Worm (Caenorhabditis elegans): ENCODE data around the gene bed-1.

The bed-1 gene

ce11 chrV:19153244-19153643 is 28.5 kb upstream of the bed-1 start:
- TF ChIP-seq aha-1 (tag), result peak; percentile 15
- no peak for TF ChIP-seq T26A8.4 (GFP tag; IDR thresholded peaks at IDR 0.05)
- peak; percentile 27 for TF ChIP-seq hlh-11 (tag; optimal IDR thresholded peaks at IDR 0.05)
- TF ChIP-seq pha-4 (GFP tag; IDR thresholded peaks at IDR 0.05), result no peak
- peak; percentile 75 for TF ChIP-seq pha-4 (tag; optimal IDR thresholded peaks at IDR 0.05)
- TF ChIP-seq nhr-237 (tag; optimal IDR thresholded peaks at IDR 0.05), result no peak

- peak in 1 of 2 experiments; percentile 66 for TF ChIP-seq unc-62 (GFP tag; optimal IDR thresholded peaks at IDR 0.05 in 1 of 2)
- TF ChIP-seq unc-62 (tag; optimal IDR thresholded peaks at IDR 0.05), result no peak
- no peak for TF ChIP-seq mdl-1 (tag; optimal IDR thresholded peaks at IDR 0.05)
Observed at ce11 chrV:19152328-19152727, 27.6 kb upstream of the bed-1 start, which contains the start of gene Y39B6A.69. Gene Y39B6A.69, minus strand, starts transcription at chrV:19152428.

- TF ChIP-seq hmg-1.1 (GFP tag; IDR thresholded peaks at IDR 0.05) (no peak), snpc-4 (tag; optimal IDR thresholded peaks at IDR 0.05) (no peak), F26F4.8 (GFP tag; conservative IDR thresholded peaks at IDR 0.05) (no peak), ceh-44 (GFP tag; IDR thresholded peaks at IDR 0.05) (no peak), nhr-237 (tag; optimal IDR thresholded peaks at IDR 0.05) (no peak), mxl-2 (GFP tag; conservative IDR thresholded peaks at IDR 0.05) (no peak), lin-39 (tag; optimal IDR thresholded peaks at IDR 0.05) (no peak)
Observed at ce11 chrV:19149057-19149456, 24.3 kb upstream of the bed-1 start, which contains the start of gene Y39B6A.7. Gene Y39B6A.7, minus strand, starts transcription at chrV:19149157.

- TF ChIP-seq spr-3 (GFP tag; optimal IDR thresholded peaks at IDR 0.05) (no peak), gei-8 (GFP tag; optimal IDR thresholded peaks at IDR 0.05) (no peak), F49E8.2 (tag; optimal IDR thresholded peaks at IDR 0.05; ENCODE audit: borderline replicate concordance) (no peak), set-16 (GFP tag; IDR thresholded peaks at IDR 0.05) (no peak), nhr-10 (tag; optimal IDR thresholded peaks at IDR 0.05) (no peak), madf-9 (GFP tag; conservative IDR thresholded peaks at IDR 0.05) (no peak), ceh-62 (tag; optimal IDR thresholded peaks at IDR 0.05) (no peak), Y5F2A.4 (GFP tag; optimal IDR thresholded peaks at IDR 0.05) (no peak), egl-27 (tag; optimal IDR thresholded peaks at IDR 0.05) (no peak), aly-2 (tag; optimal IDR thresholded peaks at IDR 0.05) (no peak), unc-39 (tag; optimal IDR thresholded peaks at IDR 0.05) (no peak), nhr-77 (tag; optimal IDR thresholded peaks at IDR 0.05) (no peak), F37D6.2 (tag; optimal IDR thresholded peaks at IDR 0.05) (no peak), dmd-6 (GFP tag; IDR thresholded peaks at IDR 0.05) (no peak), duxl-1 (tag; optimal IDR thresholded peaks at IDR 0.05; ENCODE audit: poor library complexity) (no peak), lin-39 (tag; optimal IDR thresholded peaks at IDR 0.05) (no peak), sdz-12 (GFP tag; optimal IDR thresholded peaks at IDR 0.05) (no peak), mep-1 (tag; optimal IDR thresholded peaks at IDR 0.05) (no peak)
Observed at ce11 chrV:19148350-19148749, 23.6 kb upstream of the bed-1 start.

ce11 chrV:19142595-19142994 is 17.9 kb upstream of the bed-1 start:
- peak; percentile 62 for TF ChIP-seq vab-7 (GFP tag; IDR thresholded peaks at IDR 0.05)
- TF ChIP-seq unc-39 (tag; optimal IDR thresholded peaks at IDR 0.05), result no peak
- TF ChIP-seq zag-1 (tag; optimal IDR thresholded peaks at IDR 0.05), result no peak
- TF ChIP-seq pha-4 (GFP tag; IDR thresholded peaks at IDR 0.05), result peak; percentile 62; the same call in 1 of the 2 replicates
- TF ChIP-seq pha-4 (tag; optimal IDR thresholded peaks at IDR 0.05), result no peak
- TF ChIP-seq dmd-9 (GFP tag; IDR thresholded peaks at IDR 0.05), result peak; percentile 52; the same call in 1 of the 2 replicates
- TF ChIP-seq nhr-48 (tag; optimal IDR thresholded peaks at IDR 0.05), result peak; percentile 8
- TF ChIP-seq ztf-11 (tag; optimal IDR thresholded peaks at IDR 0.05), result no peak
- TF ChIP-seq zfp-2 (tag; optimal IDR thresholded peaks at IDR 0.05), result peak; percentile 0
- TF ChIP-seq mep-1 (tag; optimal IDR thresholded peaks at IDR 0.05), result no peak
- peak; percentile 48; the same call in 1 of the 2 replicates for TF ChIP-seq madf-9 (GFP tag; conservative IDR thresholded peaks at IDR 0.05)
- TF ChIP-seq Y48G9A.11 (GFP tag; IDR thresholded peaks at IDR 0.05), result peak; percentile 62
- TF ChIP-seq lin-38 (GFP tag; IDR thresholded peaks at IDR 0.05), result peak; percentile 55
- no peak for TF ChIP-seq ceh-20 (GFP tag; IDR thresholded peaks at IDR 0.05)
- no peak for TF ChIP-seq lin-39 (tag; optimal IDR thresholded peaks at IDR 0.05)
- peak; percentile 62 for TF ChIP-seq set-16 (GFP tag; IDR thresholded peaks at IDR 0.05)
- no peak for TF ChIP-seq lin-15B (tag; optimal IDR thresholded peaks at IDR 0.05)
- no peak for TF ChIP-seq sdz-12 (GFP tag; optimal IDR thresholded peaks at IDR 0.05)
- peak; percentile 23 for TF ChIP-seq rbr-2 (tag; optimal IDR thresholded peaks at IDR 0.05)
- TF ChIP-seq nhr-42 (GFP tag; IDR thresholded peaks at IDR 0.05), result no peak
- peak; percentile 70 for TF ChIP-seq arid-1 (GFP tag; conservative IDR thresholded peaks at IDR 0.05)
- TF ChIP-seq Y75B8A.6 (GFP tag; IDR thresholded peaks at IDR 0.05), result no peak

All from whole organism, L4 larva.